Worm (Caenorhabditis elegans): ENCODE measurements around the gene fbxa-81.

DNA sequence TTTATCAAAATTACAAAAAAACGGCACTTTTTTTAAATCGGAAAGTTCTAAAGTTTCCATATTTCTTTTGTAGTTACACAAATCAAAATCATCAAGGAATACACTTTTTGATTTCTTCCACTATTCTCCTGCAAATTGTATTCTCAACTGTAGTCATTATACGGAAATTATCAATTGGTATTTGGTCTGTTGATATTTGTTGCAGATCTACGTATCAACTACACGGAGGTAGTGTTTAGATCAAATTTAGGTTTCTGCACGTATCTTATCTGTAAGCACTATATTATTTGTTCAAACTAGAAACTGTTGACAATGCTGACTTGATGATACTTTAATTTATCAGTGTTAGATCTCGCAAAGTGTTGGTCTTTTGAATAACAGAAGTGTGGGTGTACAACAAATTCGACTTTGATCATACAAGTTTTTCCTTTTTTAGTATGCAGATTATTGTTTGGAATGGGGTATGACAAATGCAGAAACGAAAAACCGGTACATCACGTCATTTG, 26.4 kb upstream of the fbxa-81 start:
- TF ChIP-seq F13C5.2 (tag; optimal IDR thresholded peaks at IDR 0.05) (no peak), flt-1 (GFP tag; IDR thresholded peaks at IDR 0.05) (no peak), ceh-13 (GFP tag; optimal IDR thresholded peaks at IDR 0.05) (no peak), ama-1 (optimal IDR thresholded peaks at IDR 0.05) (no peak)
